Worm (Caenorhabditis elegans) whole organism, L4/young adult: ENCODE data around the gene clec-254.

Source experiments
- W03F9.2 ChIP-seq: fragments of 150-350 bp; optimal IDR thresholded peaks from 2 replicates; lab custom pipeline; 2014; ENCODE audit warnings: missing biosample characterization, missing genetic modification characterization
- dao-5 ChIP-seq: sonication (generic microtip); optimal IDR thresholded peaks from 2 replicates; lab custom pipeline; 2016; ENCODE audit warnings: missing genotype, missing genetic modification characterization, moderate library complexity, missing compliant biosample characterization
- him-1 ChIP-seq: sonication (generic microtip); optimal IDR thresholded peaks from 2 replicates; lab custom pipeline; 2016; ENCODE audit warnings: missing genotype, missing genetic modification reagents, missing genetic modification characterization, missing compliant biosample characterization

DNA sequence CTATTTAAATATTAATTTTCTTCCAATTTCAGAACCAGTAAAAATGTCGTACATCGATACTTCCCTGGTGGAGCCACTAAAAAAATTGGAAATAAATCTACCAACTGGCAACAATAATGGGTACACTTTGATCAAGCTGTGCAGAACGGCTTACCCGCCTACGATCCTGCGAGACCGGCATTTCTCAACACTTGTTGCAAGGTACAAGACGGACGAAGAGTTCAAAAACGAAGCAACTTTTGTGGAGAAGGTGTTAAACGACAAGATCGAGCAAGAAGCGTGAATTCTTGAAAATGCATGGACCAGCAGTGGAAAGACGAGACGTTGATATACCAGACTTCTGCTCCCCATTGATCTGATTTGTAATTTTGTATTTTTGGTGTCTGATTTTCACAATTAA, 42.9 kb downstream of the clec-254 start:
- TF ChIP-seq W03F9.2 (tag; lab: Kevin White, UChicago) (no peak), dao-5 (no peak), him-1 (tag; lab: Kevin White, UChicago) (no peak)
